Fruit fly (Drosophila melanogaster): Measurements from ENCODE around the gene Ugt35E1.

DNA sequence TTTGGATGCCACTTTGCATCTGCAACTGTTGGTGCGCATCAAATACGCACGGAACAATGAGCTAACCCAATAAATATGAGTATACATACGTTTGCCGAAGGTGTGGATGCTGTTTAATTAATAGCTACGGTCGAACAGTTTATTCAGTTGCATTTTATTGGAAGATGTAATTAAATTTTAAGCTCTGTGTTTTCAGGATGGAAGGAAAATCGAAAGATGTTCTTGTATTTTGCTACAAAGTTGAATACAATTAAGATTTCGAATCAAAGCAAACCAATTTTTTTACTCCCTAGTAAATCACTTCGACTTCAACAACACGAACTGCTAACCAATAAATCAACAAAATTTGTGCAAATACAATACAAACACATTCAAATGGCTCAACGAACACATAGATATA is 29.0 kb downstream of the Ugt35E1 start, which contains the start of gene mAcon2:
- TF ChIP-seq CG1620 (GFP tag; optimal IDR thresholded peaks at IDR 0.05), result no peak
- TF ChIP-seq bab1 (GFP tag; optimal IDR thresholded peaks at IDR 0.05), result no peak
- TF ChIP-seq Mnt (GFP tag; optimal IDR thresholded peaks at IDR 0.05), result no peak
- no peak for TF ChIP-seq CG12768 (GFP tag; optimal IDR thresholded peaks at IDR 0.05)
- no peak for TF ChIP-seq toe (GFP tag; optimal IDR thresholded peaks at IDR 0.05)
- no peak for TF ChIP-seq kay (GFP tag; ENCODE audit: borderline replicate concordance)
- TF ChIP-seq CG5204 (GFP tag; optimal IDR thresholded peaks at IDR 0.05), result no peak
